Fruit fly (Drosophila melanogaster) whole organism, wandering third instar larva: ENCODE data around the gene CG13895.
A peak's percentile ranks its signal among the peaks of the same experiment; 100 is the strongest.

Experiments used
- Abd-B ChIP-seq: fragments of >200 bp; optimal IDR thresholded peaks from 2 replicates; lab custom pipeline; 2017; ENCODE audit warnings: missing biosample characterization, missing genetic modification characterization
- CG32264 ChIP-seq: fragments of 200-800 bp; sonication (Bioruptor generic); optimal IDR thresholded peaks from 2 replicates; lab custom pipeline; 2016; ENCODE audit warnings: missing biosample characterization, missing genetic modification characterization
- CG9705 ChIP-seq: fragments of 200-800 bp; sonication (Bioruptor generic); optimal IDR thresholded peaks from 2 replicates; lab custom pipeline; 2018; ENCODE audit warnings: missing biosample characterization, mild to moderate bottlenecking, missing genetic modification characterization
- CrebA ChIP-seq: fragments of 200-800 bp; sonication (Bioruptor generic); optimal IDR thresholded peaks from 2 replicates; lab custom pipeline; 2016; ENCODE audit warnings: missing biosample characterization, mild to moderate bottlenecking, missing genetic modification characterization, borderline replicate concordance
- Dfd ChIP-seq: fragments of >200 bp; optimal IDR thresholded peaks from 2 replicates; lab custom pipeline; 2017; ENCODE audit warnings: missing biosample characterization, missing genetic modification characterization
- Dif ChIP-seq: fragments of 200-275, 200-300 bp; sonication (Bioruptor generic); optimal IDR thresholded peaks from 2 replicates; lab custom pipeline; 2018; ENCODE audit warnings: missing biosample characterization, missing genetic modification characterization; ENCODE audit not compliant: partially characterized antibody
- GATAd ChIP-seq: sonication (Bioruptor generic); optimal IDR thresholded peaks from 2 replicates; lab custom pipeline; 2016; ENCODE audit warnings: missing biosample characterization, missing genetic modification characterization
- HLH106 ChIP-seq: fragments of 200-800 bp; optimal IDR thresholded peaks from 3 replicates; lab custom pipeline; 2019; ENCODE audit warnings: missing biosample characterization, mild to moderate bottlenecking, missing genetic modification characterization, moderate library complexity
- Hnf4 ChIP-seq: fragments of 200-800 bp; sonication (Bioruptor generic); optimal IDR thresholded peaks from 2 replicates; lab custom pipeline; 2016; ENCODE audit warnings: missing biosample characterization, mild to moderate bottlenecking, missing genetic modification characterization
- Hr78 ChIP-seq: fragments of >200 bp; optimal IDR thresholded peaks from 2 replicates; lab custom pipeline; 2017; ENCODE audit warnings: missing biosample characterization, missing genetic modification characterization
- Hr83 ChIP-seq: fragments of 200-300 bp; sonication (Bioruptor generic); optimal IDR thresholded peaks from 2 replicates; lab custom pipeline; 2016; ENCODE audit warnings: missing biosample characterization, mild to moderate bottlenecking, missing genetic modification characterization, moderate library complexity; ENCODE audit not compliant: poor library complexity, severe bottlenecking
- Jra ChIP-seq: sonication (Bioruptor generic); optimal IDR thresholded peaks from 2 replicates; lab custom pipeline; 2016; ENCODE audit warnings: missing biosample characterization, missing genetic modification characterization
- Mio ChIP-seq: sonication (Bioruptor generic); optimal IDR thresholded peaks from 2 replicates; lab custom pipeline; 2016; ENCODE audit warnings: missing biosample characterization, missing genetic modification characterization
- Myc ChIP-seq: fragments of >200 bp; optimal IDR thresholded peaks from 2 replicates; lab custom pipeline; 2017
- N ChIP-seq: fragments of >200 bp; optimal IDR thresholded peaks from 2 replicates; lab custom pipeline; 2018; ENCODE audit warnings: missing biosample characterization, missing external identifiers, missing genetic modification characterization
- OdsH ChIP-seq: fragments of 200-800 bp; sonication (Bioruptor generic); optimal IDR thresholded peaks from 2 replicates; lab custom pipeline; 2016; ENCODE audit warnings: missing biosample characterization, mild to moderate bottlenecking, missing genetic modification characterization
- Rel ChIP-seq, 2 experiments: fragments of 200-800 bp; sonication (Bioruptor generic) in 1 of 2; optimal IDR thresholded peaks; 2 replicates in 1 of 2; 3 replicates in 1 of 2; lab custom pipeline; 2016 to 2019; ENCODE audit warnings: mild to moderate bottlenecking in 2 of 2, missing biosample characterization in 2 of 2, missing genetic modification characterization in 2 of 2, moderate library complexity in 1 of 2
- Sp1 ChIP-seq: fragments of 200-800 bp; sonication (Bioruptor generic); optimal IDR thresholded peaks from 3 replicates; lab custom pipeline; 2019; ENCODE audit warnings: missing biosample characterization, mild to moderate bottlenecking, missing genetic modification characterization, moderate library complexity
- Vsx2 ChIP-seq: fragments of 200-300, 225-300 bp; sonication (Bioruptor generic); optimal IDR thresholded peaks from 2 replicates; lab custom pipeline; 2018; ENCODE audit warnings: missing biosample characterization, missing genetic modification characterization; ENCODE audit not compliant: partially characterized antibody
- br ChIP-seq: fragments of 200-800 bp; sonication (Bioruptor generic); optimal IDR thresholded peaks from 2 replicates; lab custom pipeline; 2016; ENCODE audit warnings: missing biosample characterization, missing genetic modification characterization
- brk ChIP-seq: fragments of 200-800 bp; sonication (Bioruptor generic); optimal IDR thresholded peaks from 2 replicates; lab custom pipeline; 2016; ENCODE audit warnings: missing biosample characterization, mild to moderate bottlenecking, missing genetic modification characterization
- dl ChIP-seq, 2 experiments: fragments of 175-275, 200-275 bp in 1 of 2; fragments of 200-275 bp in 1 of 2; sonication (Bioruptor generic); optimal IDR thresholded peaks; lab custom pipeline; 2018; ENCODE audit warnings: mild to moderate bottlenecking in 2 of 2, missing biosample characterization in 2 of 2, missing genetic modification characterization in 2 of 2, moderate library complexity in 2 of 2; ENCODE audit not compliant: partially characterized antibody in 2 of 2, insufficient read depth in 1 of 2
- dmrt93B ChIP-seq: fragments of 200-800 bp; sonication (Bioruptor generic); optimal IDR thresholded peaks from 2 replicates; lab custom pipeline; 2018; ENCODE audit warnings: missing biosample characterization, mild to moderate bottlenecking, missing genetic modification characterization
- dsf ChIP-seq: sonication (Bioruptor generic); optimal IDR thresholded peaks from 2 replicates; lab custom pipeline; 2016; ENCODE audit warnings: missing biosample characterization, missing genetic modification characterization, borderline replicate concordance
- ey ChIP-seq: fragments of 200-800 bp; sonication (Bioruptor generic); optimal IDR thresholded peaks from 2 replicates; lab custom pipeline; 2016; ENCODE audit warnings: missing biosample characterization, missing genetic modification characterization
- foxo ChIP-seq, 2 experiments: fragments of 200-800 bp; sonication (Bioruptor generic); optimal IDR thresholded peaks; 2 replicates in 1 of 2; 3 replicates in 1 of 2; lab custom pipeline; 2016 to 2017; ENCODE audit warnings: missing biosample characterization in 2 of 2, missing genetic modification characterization in 2 of 2
- fru ChIP-seq: fragments of 200-800 bp; sonication (Bioruptor generic); optimal IDR thresholded peaks from 3 replicates; lab custom pipeline; 2016; ENCODE audit warnings: missing biosample characterization, mild to moderate bottlenecking, missing genetic modification characterization
- h ChIP-seq: fragments of 200-800 bp; sonication (Bioruptor generic); optimal IDR thresholded peaks from 3 replicates; lab custom pipeline; 2016; ENCODE audit warnings: missing biosample characterization, mild to moderate bottlenecking, missing genetic modification characterization
- jim ChIP-seq: fragments of 175-275, 200-325 bp; sonication (Bioruptor generic); optimal IDR thresholded peaks from 2 replicates; lab custom pipeline; 2016; ENCODE audit warnings: missing biosample characterization, mild to moderate bottlenecking, missing genetic modification characterization
- lola ChIP-seq: fragments of >200 bp; optimal IDR thresholded peaks from 2 replicates; lab custom pipeline; 2017; ENCODE audit warnings: missing biosample characterization, missing genetic modification characterization
- pan ChIP-seq: fragments of >200 bp; optimal IDR thresholded peaks from 2 replicates; lab custom pipeline; 2017
- psq ChIP-seq: fragments of 200-800 bp; sonication (Bioruptor generic); optimal IDR thresholded peaks from 3 replicates; lab custom pipeline; 2017; ENCODE audit warnings: missing biosample characterization, mild to moderate bottlenecking, missing genetic modification characterization, moderate library complexity
- rgr ChIP-seq: fragments of 200-800 bp; sonication (Bioruptor generic); optimal IDR thresholded peaks from 3 replicates; lab custom pipeline; 2016; ENCODE audit warnings: missing biosample characterization, mild to moderate bottlenecking, missing genetic modification characterization
- sage ChIP-seq: fragments of 200-800 bp; sonication (Bioruptor generic); optimal IDR thresholded peaks from 2 replicates; lab custom pipeline; 2016; ENCODE audit warnings: missing biosample characterization, mild to moderate bottlenecking, missing genetic modification characterization
- sv ChIP-seq: fragments of 200-800 bp; sonication (Bioruptor generic); optimal IDR thresholded peaks from 3 replicates; lab custom pipeline; 2016; ENCODE audit warnings: missing biosample characterization, missing genetic modification characterization
- tai ChIP-seq: sonication (Bioruptor generic); optimal IDR thresholded peaks from 2 replicates; lab custom pipeline; 2016; ENCODE audit warnings: missing biosample characterization, missing genetic modification characterization
- usp ChIP-seq: fragments of >200 bp; optimal IDR thresholded peaks from 2 replicates; lab custom pipeline; 2017; ENCODE audit warnings: missing biosample characterization, missing genetic modification characterization
- woc ChIP-seq: sonication (Bioruptor generic); optimal IDR thresholded peaks from 2 replicates; lab custom pipeline; 2016; ENCODE audit warnings: missing biosample characterization, mild to moderate bottlenecking, missing genetic modification characterization

Gene CG13895

DNA sequence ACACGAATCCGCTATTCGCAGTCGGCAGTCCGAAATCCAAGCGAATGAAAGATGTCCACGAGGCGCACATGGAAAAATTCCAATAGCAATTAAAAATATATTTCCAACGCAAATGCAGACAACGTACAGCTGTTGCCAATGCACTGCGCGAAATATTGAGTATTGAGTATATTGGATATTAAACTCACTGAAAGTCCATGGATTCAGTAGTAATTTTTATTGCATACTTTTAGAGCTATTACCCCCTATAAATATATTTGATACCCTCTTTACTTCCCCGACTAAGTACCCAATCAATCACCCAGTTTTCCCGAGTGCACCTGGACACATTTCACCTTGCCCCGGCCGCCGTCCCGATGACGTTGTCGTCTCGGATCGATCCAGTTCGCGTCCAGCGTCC lies 33.7 kb upstream of the CG13895 start:
- TF ChIP-seq rgr (GFP tag; lab: Kevin White, UChicago): no peak
- peak in 1 of 2 experiments; percentile 5 for TF ChIP-seq foxo (GFP tag; optimal IDR thresholded peaks at IDR 0.05; lab: Kevin White, UChicago)
- TF ChIP-seq, all 38 proteins: peak for 1

dm6 chr3L:739357-740130 lies 31.5 kb upstream of the CG13895 start:
- TF ChIP-seq Hr78 (GFP tag; lab: Kevin White, UChicago): no peak
- no peak for TF ChIP-seq CrebA (GFP tag; lab: Kevin White, UChicago)
- TF ChIP-seq Dfd (GFP tag; lab: Kevin White, UChicago): no peak
- TF ChIP-seq tai: no peak
- peak; percentile 4 for TF ChIP-seq Sp1
- peak; percentile 5 for TF ChIP-seq Myc (lab: Kevin White, UChicago)
- TF ChIP-seq rgr (GFP tag; lab: Kevin White, UChicago): no peak
- TF ChIP-seq Hnf4 (GFP tag; lab: Kevin White, UChicago): no peak
- TF ChIP-seq Abd-B: no peak
- peak; percentile 80 for TF ChIP-seq woc (GFP tag; lab: Kevin White, UChicago)
- TF ChIP-seq dl (GFP tag; optimal IDR thresholded peaks at IDR 0.05; lab: Kevin White, UChicago; ENCODE audit: insufficient read depth in 1 of 2, partially characterized antibody in 2 of 2): peak in 1 of 2 experiments; percentile 2
- TF ChIP-seq HLH106 (tag; lab: Kevin White, UChicago): no peak
- no peak for TF ChIP-seq OdsH (GFP tag; lab: Kevin White, UChicago)
- TF ChIP-seq foxo (GFP tag; optimal IDR thresholded peaks at IDR 0.05; lab: Kevin White, UChicago): peak in 1 of 2 experiments; percentile 34
- TF ChIP-seq lola (GFP tag; lab: Kevin White, UChicago): no peak
- TF ChIP-seq ey (GFP tag; lab: Kevin White, UChicago): peak; percentile 2
- TF ChIP-seq jim (GFP tag; lab: Kevin White, UChicago): no peak
- TF ChIP-seq br (GFP tag; lab: Kevin White, UChicago): peak; percentile 22
- TF ChIP-seq psq: no peak
- TF ChIP-seq Rel (GFP tag; optimal IDR thresholded peaks at IDR 0.05; lab: Kevin White, UChicago): no peak
- TF ChIP-seq Rel (tag; optimal IDR thresholded peaks at IDR 0.05; lab: Kevin White, UChicago): peak; percentile 5
- no peak for TF ChIP-seq CG9705 (GFP tag; lab: Kevin White, UChicago)
- no peak for TF ChIP-seq dmrt93B (GFP tag; lab: Kevin White, UChicago)
- TF ChIP-seq Jra (GFP tag; lab: Kevin White, UChicago): no peak
- TF ChIP-seq fru: peak; percentile 35
- peak; percentile 60 for TF ChIP-seq brk (GFP tag; lab: Kevin White, UChicago)
- TF ChIP-seq usp (GFP tag; lab: Kevin White, UChicago): no peak
- TF ChIP-seq Mio (GFP tag; lab: Kevin White, UChicago): no peak
- TF ChIP-seq dsf (GFP tag; lab: Kevin White, UChicago): no peak
- TF ChIP-seq pan (lab: Kevin White, UChicago): no peak
- no peak for TF ChIP-seq sv (GFP tag; lab: Kevin White, UChicago)
- no peak for TF ChIP-seq CG32264 (GFP tag; lab: Kevin White, UChicago)
- no peak for TF ChIP-seq sage (GFP tag; lab: Kevin White, UChicago)
- TF ChIP-seq Vsx2 (GFP tag; lab: Kevin White, UChicago): no peak
- TF ChIP-seq Dif (GFP tag; lab: Kevin White, UChicago): peak; percentile 48
- no peak for TF ChIP-seq GATAd (GFP tag; lab: Kevin White, UChicago)
- TF ChIP-seq Hr83 (GFP tag; lab: Kevin White, UChicago): no peak
- no peak for TF ChIP-seq N (GFP tag; lab: Kevin White, UChicago)
- peak; percentile 27 for TF ChIP-seq h
